Fruit fly (Drosophila melanogaster): ENCODE results near the gene eIF3a.

Gene eIF3a

DNA sequence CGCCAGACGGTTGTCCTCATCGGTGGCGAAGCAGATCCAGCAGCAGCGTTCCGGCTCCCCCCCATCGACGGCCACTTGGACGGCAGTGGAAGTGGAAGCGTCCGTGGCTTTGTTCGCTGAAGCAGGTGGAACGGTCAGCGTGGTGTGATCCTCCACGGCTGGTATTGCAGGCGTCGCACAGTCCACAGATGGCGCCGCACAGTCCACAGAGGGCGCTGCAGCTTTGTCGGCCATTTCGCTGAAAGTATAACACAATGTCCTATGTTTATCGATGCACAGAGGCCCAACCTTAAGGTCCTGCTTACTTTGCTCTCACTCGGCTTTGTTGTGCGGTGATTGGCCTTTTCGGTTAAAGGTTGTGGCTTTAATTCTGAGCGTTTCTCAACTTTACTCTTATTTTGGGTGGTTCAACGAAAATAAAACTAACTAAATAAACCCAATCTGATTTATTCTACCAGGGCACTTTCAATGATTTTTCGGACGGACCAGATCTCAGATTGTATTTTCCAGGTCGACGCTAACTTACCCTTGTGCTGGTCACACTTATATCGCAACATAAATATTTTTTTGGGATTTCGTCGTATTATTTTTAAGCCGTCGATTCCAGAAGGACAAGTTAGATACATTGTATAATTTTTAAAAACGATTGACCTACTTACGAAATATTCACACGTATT lies 36.2 kb downstream of the eIF3a start, which contains the start of gene CG9855 (continued):
- TF ChIP-seq otp (GFP tag; IDR thresholded peaks at IDR 0.05) (no peak), bbx (GFP tag; IDR thresholded peaks at IDR 0.05; ENCODE audit: partially characterized antibody) (no peak), tio (GFP tag; optimal IDR thresholded peaks at IDR 0.05) (no peak), cas (GFP tag; IDR thresholded peaks at IDR 0.05) (no peak), grau (tag; optimal IDR thresholded peaks at IDR 0.05) (no peak), CG11560 (tag; IDR thresholded peaks at IDR 0.05) (no peak), NC2α (GFP tag; optimal IDR thresholded peaks at IDR 0.05) (no peak), CG10565 (GFP tag; optimal IDR thresholded peaks at IDR 0.05) (no peak), zen2 (GFP tag; IDR thresholded peaks at IDR 0.05; ENCODE audit: partially characterized antibody) (no peak), Nf-YB (GFP tag; optimal IDR thresholded peaks at IDR 0.05) (no peak), CG5180 (GFP tag; optimal IDR thresholded peaks at IDR 0.05) (no peak)

dm6 chr3R:4394654-4395581 lies 38.8 kb downstream of the eIF3a start:
- TF ChIP-seq slbo (GFP tag; IDR thresholded peaks at IDR 0.05) (peak; percentile 91), Myb (GFP tag; optimal IDR thresholded peaks at IDR 0.05) (peak; percentile 81), B-H1 (GFP tag; IDR thresholded peaks at IDR 0.05) (peak; percentile 83), Lpt (GFP tag; optimal IDR thresholded peaks at IDR 0.05) (no peak), chm (GFP tag; IDR thresholded peaks at IDR 0.05) (peak; percentile 17; the same call in 1 of the 2 replicates), Dad (GFP tag; optimal IDR thresholded peaks at IDR 0.05) (peak; percentile 82), Doc2 (GFP tag; IDR thresholded peaks at IDR 0.05) (no peak), NfI (GFP tag; optimal IDR thresholded peaks at IDR 0.05) (peak; percentile 90), CG6683 (GFP tag; optimal IDR thresholded peaks at IDR 0.05) (peak; percentile 66), dimm (GFP tag; IDR thresholded peaks at IDR 0.05) (no peak; the same call in 1 of the 2 replicates), insv (GFP tag; optimal IDR thresholded peaks at IDR 0.05) (no peak), CG8765 (GFP tag; IDR thresholded peaks at IDR 0.05) (peak; percentile 23; the same call in 1 of the 2 replicates), dm (GFP tag; optimal IDR thresholded peaks at IDR 0.05) (peak; percentile 65), CG5180 (GFP tag; optimal IDR thresholded peaks at IDR 0.05) (peak; percentile 79), vnd (GFP tag; IDR thresholded peaks at IDR 0.05; ENCODE audit: partially characterized antibody) (no peak), Bgb (GFP tag; IDR thresholded peaks at IDR 0.05; ENCODE audit: partially characterized antibody) (no peak), Awh (GFP tag; IDR thresholded peaks at IDR 0.05) (peak; percentile 72; the same call in 1 of the 2 replicates), Antp (GFP tag; optimal IDR thresholded peaks at IDR 0.05) (peak; percentile 90), pfk (GFP tag; optimal IDR thresholded peaks at IDR 0.05) (no peak), CG6791 (GFP tag; IDR thresholded peaks at IDR 0.05; ENCODE audit: partially characterized antibody) (no peak), CG6175 (GFP tag; IDR thresholded peaks at IDR 0.05) (peak; percentile 63; the same call in 1 of the 3 replicates), pita (GFP tag; optimal IDR thresholded peaks at IDR 0.05) (no peak), sqz (GFP tag; optimal IDR thresholded peaks at IDR 0.05) (no peak), Fer1 (GFP tag; optimal IDR thresholded peaks at IDR 0.05) (peak; percentile 90), CG18619 (GFP tag; optimal IDR thresholded peaks at IDR 0.05) (peak; percentile 82), Vsx1 (GFP tag; optimal IDR thresholded peaks at IDR 0.05) (peak; percentile 9), Rx (GFP tag; IDR thresholded peaks at IDR 0.05) (peak; percentile 85), row (GFP tag; IDR thresholded peaks at IDR 0.05) (peak; percentile 96), CG17385 (GFP tag; optimal IDR thresholded peaks at IDR 0.05) (peak; percentile 82), tio (GFP tag; optimal IDR thresholded peaks at IDR 0.05) (peak; percentile 63), PHDP (tag; optimal IDR thresholded peaks at IDR 0.05) (peak; percentile 90), unc-4 (GFP tag; IDR thresholded peaks at IDR 0.05; ENCODE audit: partially characterized antibody) (no peak), grau (tag; optimal IDR thresholded peaks at IDR 0.05) (peak; percentile 90), CG8281 (tag; optimal IDR thresholded peaks at IDR 0.05) (peak; percentile 57), Mad (GFP tag; optimal IDR thresholded peaks at IDR 0.05) (peak; percentile 66), CG12236 (GFP tag; optimal IDR thresholded peaks at IDR 0.05) (peak; percentile 65), CG2889 (GFP tag; IDR thresholded peaks at IDR 0.05) (peak; percentile 77; the same call in 2 of the 3 replicates)

All from whole organism, embryonic.